Worm (Caenorhabditis elegans) whole organism, L4 larva: ENCODE data around the gene T13G4.7.
A peak's percentile ranks its signal among the peaks of the same experiment; 100 is the strongest.

Source experiments
- F26F4.8 ChIP-seq: fragments of 200-800 bp; sonication (Bioruptor generic); conservative IDR thresholded peaks from 2 replicates; pipeline ENCODE4 v1.3.6; 2022; ENCODE audit warnings: missing genetic modification characterization, missing compliant biosample characterization
- F44E2.7 ChIP-seq: fragments of 200-800 bp; sonication (Bioruptor generic); IDR thresholded peaks from 2 replicates; pipeline ENCODE4 v2.1.2; 2022; ENCODE audit warnings: missing genetic modification characterization, missing compliant biosample characterization
- T20F7.1 ChIP-seq: fragments of 200-800 bp; sonication (Bioruptor generic); optimal IDR thresholded peaks from 2 replicates; lab custom pipeline; 2018; ENCODE audit warnings: mild to moderate bottlenecking, missing genetic modification characterization, missing compliant biosample characterization
- T26A8.4 ChIP-seq: fragments of 200-800 bp; sonication (Bioruptor generic); IDR thresholded peaks from 2 replicates; pipeline ENCODE4 v1.3.6; 2022; ENCODE audit warnings: missing genetic modification characterization, missing compliant biosample characterization
- Y105C5A.15 ChIP-seq: fragments of 200-800 bp; sonication (Bioruptor generic); IDR thresholded peaks from 2 replicates; pipeline ENCODE4 v1.3.6; 2022; ENCODE audit warnings: missing genetic modification characterization, missing compliant biosample characterization
- Y5F2A.4 ChIP-seq: fragments of 200-800 bp; sonication (Bioruptor generic); optimal IDR thresholded peaks from 2 replicates; lab custom pipeline; 2018; ENCODE audit warnings: mild to moderate bottlenecking, missing genetic modification characterization, missing compliant biosample characterization
- Y75B8A.6 ChIP-seq: fragments of 200-800 bp; sonication (Bioruptor generic); IDR thresholded peaks from 2 replicates; pipeline ENCODE4 v1.3.6; 2022; ENCODE audit warnings: missing genetic modification reagents, missing genetic modification characterization, missing compliant biosample characterization
- ZK337.2 ChIP-seq: fragments of 200-800 bp; sonication (Bioruptor generic); IDR thresholded peaks from 2 replicates; pipeline ENCODE4 v1.3.6; 2022; ENCODE audit warnings: missing genetic modification reagents, missing genetic modification characterization, missing compliant biosample characterization
- aha-1 ChIP-seq: fragments of 150-350 bp; peaks from one replicate; lab custom pipeline; 2014; ENCODE audit warnings: missing biosample characterization, missing genetic modification characterization
- ctbp-1 ChIP-seq: fragments of 200-800 bp; sonication (Bioruptor generic); IDR thresholded peaks from 2 replicates; pipeline ENCODE4 v1.3.6; 2022; ENCODE audit warnings: missing genetic modification reagents, missing genetic modification characterization, missing compliant biosample characterization
- daf-16 ChIP-seq, 3 experiments: sonication (generic microtip); optimal IDR thresholded peaks; 2 replicates each; lab custom pipeline; 2016 to 2017; ENCODE audit warnings: missing genetic modification characterization in 3 of 3, missing genetic modification reagents in 3 of 3, mild to moderate bottlenecking in 2 of 3, missing compliant biosample characterization in 2 of 3, missing biosample characterization in 1 of 3, moderate library complexity in 1 of 3
- daf-8 ChIP-seq: fragments of 200-800 bp; sonication (Bioruptor generic); IDR thresholded peaks from 2 replicates; pipeline ENCODE4 v1.3.6; 2022; ENCODE audit warnings: missing genetic modification characterization, missing compliant biosample characterization
- dmd-6 ChIP-seq: fragments of 200-800 bp; sonication (Bioruptor generic); IDR thresholded peaks from 2 replicates; pipeline ENCODE4 v1.3.6; 2022; ENCODE audit warnings: missing genetic modification reagents, missing genetic modification characterization, missing compliant biosample characterization
- fkh-10 ChIP-seq: fragments of 150-350 bp; optimal IDR thresholded peaks from 2 replicates; lab custom pipeline; 2014; ENCODE audit warnings: missing biosample characterization, missing genetic modification reagents, missing genetic modification characterization
- hlh-11 ChIP-seq: fragments of 200-800 bp; sonication (Bioruptor generic); optimal IDR thresholded peaks from 2 replicates; lab custom pipeline; 2018; ENCODE audit warnings: mild to moderate bottlenecking, missing genetic modification characterization, missing compliant biosample characterization
- hmg-1.1 ChIP-seq: fragments of 200-800 bp; sonication (Bioruptor generic); IDR thresholded peaks from 2 replicates; pipeline ENCODE4 v1.3.6; 2022; ENCODE audit warnings: missing genetic modification reagents, missing genetic modification characterization, missing compliant biosample characterization
- jun-1 ChIP-seq: fragments of 150-350 bp; optimal IDR thresholded peaks from 2 replicates; lab custom pipeline; 2014; ENCODE audit warnings: missing biosample characterization, missing genetic modification reagents, missing genetic modification characterization
- lin-38 ChIP-seq: fragments of 200-800 bp; sonication (Bioruptor generic); IDR thresholded peaks from 2 replicates; pipeline ENCODE4 v1.3.6; 2022; ENCODE audit warnings: missing genetic modification reagents, missing genetic modification characterization, missing compliant biosample characterization
- lir-3 ChIP-seq: sonication (generic microtip); optimal IDR thresholded peaks from 2 replicates; lab custom pipeline; 2016; ENCODE audit warnings: mild to moderate bottlenecking, missing genetic modification characterization, missing compliant biosample characterization
- madf-9 ChIP-seq: fragments of 200-800 bp; sonication (Bioruptor generic); conservative IDR thresholded peaks from 2 replicates; pipeline ENCODE4 v1.3.6; 2022; ENCODE audit warnings: missing genetic modification reagents, missing genetic modification characterization, missing compliant biosample characterization
- mdl-1 ChIP-seq, 2 experiments: fragments of 150-350 bp in 1 of 2; sonication (generic microtip) in 1 of 2; optimal IDR thresholded peaks; 2 replicates each; lab custom pipeline; 2014 to 2017; ENCODE audit warnings: missing biosample characterization in 2 of 2, missing genetic modification characterization in 2 of 2
- mes-2 ChIP-seq: sonication (generic microtip); optimal IDR thresholded peaks from 2 replicates; lab custom pipeline; 2016; ENCODE audit warnings: missing genotype, mild to moderate bottlenecking, missing genetic modification characterization, missing compliant biosample characterization; ENCODE audit not compliant: poor library complexity, severe bottlenecking
- nhr-11 ChIP-seq: fragments of 150-350 bp; optimal IDR thresholded peaks from 2 replicates; lab custom pipeline; 2014; ENCODE audit warnings: missing biosample characterization, missing genetic modification characterization
- nhr-28 ChIP-seq: fragments of 150-350 bp; optimal IDR thresholded peaks from 2 replicates; lab custom pipeline; 2014; ENCODE audit warnings: missing biosample characterization, missing genetic modification characterization
- nhr-41 ChIP-seq: fragments of 200-800 bp; sonication (Bioruptor generic); IDR thresholded peaks from 2 replicates; pipeline ENCODE4 v1.3.6; 2022; ENCODE audit warnings: missing genetic modification reagents, missing genetic modification characterization, missing compliant biosample characterization
- nhr-42 ChIP-seq: fragments of 200-800 bp; sonication (Bioruptor generic); IDR thresholded peaks from 2 replicates; pipeline ENCODE4 v1.3.6; 2022; ENCODE audit warnings: missing genetic modification characterization, missing compliant biosample characterization
- nhr-48 ChIP-seq: sonication (generic microtip); optimal IDR thresholded peaks from 2 replicates; lab custom pipeline; 2016; ENCODE audit warnings: mild to moderate bottlenecking, missing genetic modification characterization, missing compliant biosample characterization
- nhr-6 ChIP-seq: fragments of 150-350 bp; optimal IDR thresholded peaks from 2 replicates; lab custom pipeline; 2014; ENCODE audit warnings: missing biosample characterization, missing genetic modification characterization
- nhr-76 ChIP-seq: fragments of 150-350 bp; optimal IDR thresholded peaks from 2 replicates; lab custom pipeline; 2014; ENCODE audit warnings: missing biosample characterization, missing genetic modification characterization
- pha-4 ChIP-seq, 2 experiments: fragments of 150-350 bp in 1 of 2; fragments of 200-800 bp in 1 of 2; sonication (Bioruptor generic) in 1 of 2; IDR thresholded peaks in 1 of 2; optimal IDR thresholded peaks in 1 of 2; 2 replicates each; pipeline versions ENCODE4 v1.3.6 to Lab custom; 2014 to 2022; ENCODE audit warnings: missing genetic modification characterization in 2 of 2, missing genetic modification reagents in 2 of 2, missing biosample characterization in 1 of 2, missing compliant biosample characterization in 1 of 2
- pqm-1 ChIP-seq: sonication (generic microtip); optimal IDR thresholded peaks from 2 replicates; lab custom pipeline; 2017; ENCODE audit warnings: missing biosample characterization, missing genetic modification characterization
- rbr-2 ChIP-seq: sonication (generic microtip); optimal IDR thresholded peaks from 2 replicates; lab custom pipeline; 2016; ENCODE audit warnings: missing genotype, missing genetic modification characterization, missing compliant biosample characterization
- saeg-2 ChIP-seq: fragments of 200-800 bp; sonication (Bioruptor generic); IDR thresholded peaks from 2 replicates; pipeline ENCODE4 v1.3.6; 2022; ENCODE audit warnings: missing genetic modification reagents, missing genetic modification characterization, missing compliant biosample characterization
- set-16 ChIP-seq: fragments of 200-800 bp; sonication (Bioruptor generic); IDR thresholded peaks from 2 replicates; pipeline ENCODE4 v1.3.6; 2022; ENCODE audit warnings: missing genetic modification reagents, missing genetic modification characterization, missing compliant biosample characterization
- snpc-4 ChIP-seq: fragments of 150-350 bp; optimal IDR thresholded peaks from 2 replicates; lab custom pipeline; 2014; ENCODE audit warnings: missing biosample characterization, missing genetic modification characterization
- spr-1 ChIP-seq: sonication (generic microtip); optimal IDR thresholded peaks from 2 replicates; lab custom pipeline; 2016; ENCODE audit warnings: mild to moderate bottlenecking, missing genetic modification characterization, missing compliant biosample characterization
- tag-97 ChIP-seq: fragments of 200-800 bp; sonication (Bioruptor generic); IDR thresholded peaks from 2 replicates; pipeline ENCODE4 v1.3.6; 2022; ENCODE audit warnings: missing genetic modification characterization, missing compliant biosample characterization
- unc-62 ChIP-seq, 3 experiments: fragments of 150-350 bp in 1 of 3; sonication (generic microtip); optimal IDR thresholded peaks in 2 of 3; peaks in 1 of 3; 1 replicate in 1 of 3; 2 replicates in 2 of 3; lab custom pipeline; 2014 to 2017; ENCODE audit warnings: missing biosample characterization in 3 of 3, missing genetic modification characterization in 3 of 3, missing genetic modification reagents in 3 of 3, missing genotype in 1 of 3
- vab-7 ChIP-seq: fragments of 200-800 bp; sonication (Bioruptor generic); IDR thresholded peaks from 2 replicates; pipeline ENCODE4 v1.3.6; 2022; ENCODE audit warnings: missing genetic modification reagents, missing genetic modification characterization, missing compliant biosample characterization
- zag-1 ChIP-seq: fragments of 150-350 bp; optimal IDR thresholded peaks from 2 replicates; lab custom pipeline; 2014; ENCODE audit warnings: missing biosample characterization, missing genetic modification characterization
- zip-2 ChIP-seq: fragments of 150-350 bp; optimal IDR thresholded peaks from 2 replicates; lab custom pipeline; 2014; ENCODE audit warnings: missing biosample characterization, missing genetic modification characterization
- ztf-11 ChIP-seq: fragments of 150-350 bp; optimal IDR thresholded peaks from 2 replicates; lab custom pipeline; 2014; ENCODE audit warnings: missing biosample characterization, missing genetic modification characterization
- ztf-7 ChIP-seq: fragments of 150-350 bp; optimal IDR thresholded peaks from 2 replicates; lab custom pipeline; 2014; ENCODE audit warnings: missing biosample characterization, missing genetic modification characterization

The T13G4.7 gene

ce11 chrX:1206029-1206428, at the start of gene T13G4.7:
Gene T13G4.7 (minus strand): TSS chrX:1206129.
- no peak for TF ChIP-seq dmd-6
- no peak for TF ChIP-seq T26A8.4
- no peak for TF ChIP-seq ztf-11
- TF ChIP-seq daf-8 (GFP tag; lab: Robert Waterston, UW) = no peak
- no peak for TF ChIP-seq madf-9
- TF ChIP-seq set-16 (GFP tag; lab: Robert Waterston, UW) = no peak
- TF ChIP-seq spr-1 (tag; lab: Kevin White, UChicago) = no peak
- no peak for TF ChIP-seq vab-7 (GFP tag; lab: Robert Waterston, UW)
- TF ChIP-seq nhr-6 (tag; lab: Kevin White, UChicago) = no peak
- TF ChIP-seq ztf-7 (tag; lab: Kevin White, UChicago) = no peak
- no peak for TF ChIP-seq saeg-2 (GFP tag; lab: Robert Waterston, UW)

- TF ChIP-seq zip-2 (tag; lab: Kevin White, UChicago) = no peak
- no peak for TF ChIP-seq tag-97 (GFP tag; lab: Robert Waterston, UW)
- no peak for TF ChIP-seq lir-3
- TF ChIP-seq nhr-28 (tag; lab: Kevin White, UChicago) = no peak
- TF ChIP-seq Y5F2A.4 (GFP tag; lab: Kevin White, UChicago) = no peak
- no peak for TF ChIP-seq Y105C5A.15
- no peak for TF ChIP-seq hmg-1.1 (GFP tag; lab: Robert Waterston, UW)
- no peak for TF ChIP-seq Y75B8A.6 (GFP tag; lab: Robert Waterston, UW)
- no peak for TF ChIP-seq ctbp-1 (GFP tag; lab: Robert Waterston, UW)
- TF ChIP-seq nhr-41 (GFP tag; lab: Robert Waterston, UW) = no peak
- TF ChIP-seq nhr-48 (tag; lab: Kevin White, UChicago) = no peak
- no peak for TF ChIP-seq F44E2.7
- no peak for TF ChIP-seq fkh-10 (GFP tag; lab: Kevin White, UChicago)
- no peak for TF ChIP-seq nhr-76
- TF ChIP-seq snpc-4 = no peak
- TF ChIP-seq rbr-2 (tag; lab: Kevin White, UChicago) = no peak
- no peak for TF ChIP-seq T26A8.4
These were observed 49.6 kb upstream of the T13G4.7 start, which contains the start of gene npr-11 for ce11 chrX:1255547-1255946. Gene npr-11 (minus strand): TSS chrX:1255647.

ce11 chrX:1249738-1250137, 43.8 kb upstream of the T13G4.7 start, which contains the start of gene C25G6.4:
Gene C25G6.4 (minus strand): TSS chrX:1249838.
- TF ChIP-seq nhr-48 (tag; lab: Kevin White, UChicago) (no peak), ztf-7 (tag; lab: Kevin White, UChicago) (no peak), hlh-11 (tag; lab: Kevin White, UChicago) (no peak), mes-2 (tag; lab: Kevin White, UChicago) (no peak), jun-1 (no peak), pha-4 (GFP tag; IDR thresholded peaks at IDR 0.05; lab: Robert Waterston, UW) (no peak), pha-4 (tag; optimal IDR thresholded peaks at IDR 0.05; lab: Kevin White, UChicago) (no peak), lin-38 (no peak), madf-9 (no peak), Y5F2A.4 (GFP tag; lab: Kevin White, UChicago) (no peak), nhr-42 (no peak), F26F4.8 (no peak), T20F7.1 (GFP tag; lab: Kevin White, UChicago) (no peak), ZK337.2 (no peak)
- TF ChIP-seq, all 104 proteins: peak for 0

- TF ChIP-seq nhr-11 (tag; lab: Kevin White, UChicago) (no peak), mdl-1 (tag; optimal IDR thresholded peaks at IDR 0.05; lab: Kevin White, UChicago) (no peak), fkh-10 (GFP tag; lab: Kevin White, UChicago) (peak; percentile 2), pqm-1 (tag; lab: Kevin White, UChicago) (peak; percentile 47), zag-1 (tag; lab: Kevin White, UChicago) (no peak), T20F7.1 (GFP tag; lab: Kevin White, UChicago) (no peak), aha-1 (tag; lab: Kevin White, UChicago) (no peak), snpc-4 (no peak), unc-62 (GFP tag; optimal IDR thresholded peaks at IDR 0.05 in 1 of 2; lab: Kevin White, UChicago) (peak in 1 of 2 experiments; percentile 42), unc-62 (tag; optimal IDR thresholded peaks at IDR 0.05; lab: Kevin White, UChicago) (no peak), daf-16 (GFP tag; optimal IDR thresholded peaks at IDR 0.05; lab: Kevin White, UChicago) (no peak), daf-16 (tag; optimal IDR thresholded peaks at IDR 0.05; lab: Kevin White, UChicago) (peak; percentile 52)
These were observed 39.8 kb upstream of the T13G4.7 start, which contains the start of gene tsp-9 for ce11 chrX:1245717-1246116. Gene tsp-9 (plus strand): TSS chrX:1246017.
